Fruit fly (Drosophila melanogaster): Measurements from ENCODE around the gene ine.

Gene ine

DNA sequence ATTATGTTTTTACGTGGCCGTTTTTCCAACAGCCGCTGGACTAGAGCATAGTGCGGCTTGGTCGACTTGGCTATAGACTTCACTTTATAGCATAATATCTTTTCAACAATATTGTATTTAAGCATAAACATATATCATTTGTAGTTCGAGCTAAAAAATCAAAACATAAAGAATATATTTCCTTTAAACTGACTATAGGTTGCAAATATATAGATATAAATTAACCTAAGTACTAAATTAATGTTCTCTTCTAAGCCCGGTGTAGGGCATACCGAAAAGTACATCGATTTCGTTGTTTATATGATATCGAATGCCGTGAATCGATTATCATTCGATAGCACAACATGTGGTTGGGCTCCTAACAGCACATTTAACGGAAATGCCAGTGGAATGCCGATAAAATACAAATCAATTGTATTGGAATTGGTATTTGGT is 28.2 kb downstream of the ine start, which contains the start of gene MFS18 (continued):
- peak; percentile 98 for TF ChIP-seq wdn (GFP tag; IDR thresholded peaks at IDR 0.05)
- peak; percentile 94 for TF ChIP-seq Doc2 (GFP tag; IDR thresholded peaks at IDR 0.05)
- TF ChIP-seq sob (GFP tag; IDR thresholded peaks at IDR 0.05), result peak; percentile 98
- peak; percentile 89 for TF ChIP-seq CG4854 (GFP tag; optimal IDR thresholded peaks at IDR 0.05)
- peak; percentile 74 for TF ChIP-seq grn (GFP tag; optimal IDR thresholded peaks at IDR 0.05)
- peak; percentile 89 for TF ChIP-seq CG12219 (GFP tag; optimal IDR thresholded peaks at IDR 0.05)
- TF ChIP-seq cg (GFP tag; optimal IDR thresholded peaks at IDR 0.05), result no peak
- peak; percentile 96 for TF ChIP-seq CG1024 (GFP tag; IDR thresholded peaks at IDR 0.05)
- TF ChIP-seq CG10654 (GFP tag; optimal IDR thresholded peaks at IDR 0.05), result peak; percentile 99
- peak; percentile 92 for TF ChIP-seq CG3838 (GFP tag; optimal IDR thresholded peaks at IDR 0.05)
- TF ChIP-seq zf30C (GFP tag; optimal IDR thresholded peaks at IDR 0.05), result no peak
- TF ChIP-seq pfk (GFP tag; optimal IDR thresholded peaks at IDR 0.05), result peak; percentile 38
- TF ChIP-seq CG34376 (GFP tag; optimal IDR thresholded peaks at IDR 0.05), result peak; percentile 96
- peak; percentile 98 for TF ChIP-seq cwo (GFP tag; optimal IDR thresholded peaks at IDR 0.05)
- peak; percentile 96 for TF ChIP-seq Mrtf (GFP tag; IDR thresholded peaks at IDR 0.05)
- peak; percentile 89 for TF ChIP-seq mirr (GFP tag; optimal IDR thresholded peaks at IDR 0.05)
- TF ChIP-seq GATAe (GFP tag; conservative IDR thresholded peaks at IDR 0.05), result peak; percentile 97
- TF ChIP-seq Dad (GFP tag; optimal IDR thresholded peaks at IDR 0.05), result peak; percentile 88
- TF ChIP-seq CG12391 (tag; optimal IDR thresholded peaks at IDR 0.05), result peak; percentile 98
- peak; percentile 52 for TF ChIP-seq unc-4 (GFP tag; IDR thresholded peaks at IDR 0.05; ENCODE audit: partially characterized antibody)
- TF ChIP-seq dimm (GFP tag; IDR thresholded peaks at IDR 0.05), result peak; percentile 98
- peak; percentile 69 for TF ChIP-seq CG9609 (GFP tag; optimal IDR thresholded peaks at IDR 0.05)
- TF ChIP-seq salm (tag; optimal IDR thresholded peaks at IDR 0.05), result peak; percentile 89
- TF ChIP-seq al (GFP tag; IDR thresholded peaks at IDR 0.05), result peak; percentile 99
- TF ChIP-seq ken (GFP tag; IDR thresholded peaks at IDR 0.05), result peak; percentile 98
- TF ChIP-seq so (GFP tag; IDR thresholded peaks at IDR 0.05), result peak; percentile 99
- peak; percentile 97 for TF ChIP-seq gsb-n (tag; optimal IDR thresholded peaks at IDR 0.05)
- peak in 1 of 2 experiments; percentile 54 for TF ChIP-seq insv (GFP tag; optimal IDR thresholded peaks at IDR 0.05)
- TF ChIP-seq E2f2 (GFP tag; IDR thresholded peaks at IDR 0.05), result peak; percentile 88
- peak; percentile 79 for TF ChIP-seq Hmx (GFP tag; optimal IDR thresholded peaks at IDR 0.05)
- TF ChIP-seq CG2889 (GFP tag; IDR thresholded peaks at IDR 0.05), result peak; percentile 97
- peak; percentile 99 for TF ChIP-seq CG34422 (GFP tag; IDR thresholded peaks at IDR 0.05)
- peak; percentile 80 for TF ChIP-seq fu2 (GFP tag; optimal IDR thresholded peaks at IDR 0.05)
- TF ChIP-seq CG10366 (GFP tag; IDR thresholded peaks at IDR 0.05), result peak; percentile 98
- TF ChIP-seq ham (GFP tag; IDR thresholded peaks at IDR 0.05), result peak; percentile 93
- peak; percentile 97 for TF ChIP-seq CG7372 (GFP tag; IDR thresholded peaks at IDR 0.05)
- peak; percentile 99 for TF ChIP-seq tin (GFP tag; optimal IDR thresholded peaks at IDR 0.05)
- TF ChIP-seq CG6791 (GFP tag; IDR thresholded peaks at IDR 0.05; ENCODE audit: partially characterized antibody), result peak; percentile 88
- peak; percentile 98 for TF ChIP-seq CG11456 (GFP tag; IDR thresholded peaks at IDR 0.05)
- peak; percentile 99 for TF ChIP-seq seq (GFP tag; IDR thresholded peaks at IDR 0.05)
- TF ChIP-seq CG12659 (GFP tag; optimal IDR thresholded peaks at IDR 0.05), result peak; percentile 97
- peak; percentile 96 for TF ChIP-seq toy (GFP tag; IDR thresholded peaks at IDR 0.05)
- peak; percentile 98 for TF ChIP-seq tap (tag; optimal IDR thresholded peaks at IDR 0.05)
- peak; percentile 73 for TF ChIP-seq gcm2 (GFP tag; optimal IDR thresholded peaks at IDR 0.05)
- peak; percentile 83 for TF ChIP-seq hb (GFP tag; IDR thresholded peaks at IDR 0.05; ENCODE audit: partially characterized antibody)
- TF ChIP-seq NfI (GFP tag; optimal IDR thresholded peaks at IDR 0.05), result peak; percentile 92
- TF ChIP-seq Dip2 (GFP tag; IDR thresholded peaks at IDR 0.05), result peak; percentile 70
- peak; percentile 92 for TF ChIP-seq CG18619 (GFP tag; optimal IDR thresholded peaks at IDR 0.05)
- TF ChIP-seq CG15696 (tag; optimal IDR thresholded peaks at IDR 0.05), result peak; percentile 96
- TF ChIP-seq Fer2 (tag; optimal IDR thresholded peaks at IDR 0.05), result peak; percentile 96
- TF ChIP-seq CG8281 (tag; optimal IDR thresholded peaks at IDR 0.05), result peak; percentile 91
